Worm (Caenorhabditis elegans) whole organism, L4 larva: ENCODE data around the gene rpy-1.

Source experiments
- F44E2.7 ChIP-seq: fragments of 200-800 bp; sonication (Bioruptor generic); IDR thresholded peaks from 2 replicates; pipeline ENCODE4 v2.1.2; 2022; ENCODE audit warnings: missing genetic modification characterization, missing compliant biosample characterization
- ceh-28 ChIP-seq: fragments of 150-350 bp; optimal IDR thresholded peaks from 2 replicates; lab custom pipeline; 2014; ENCODE audit warnings: missing biosample characterization, missing genetic modification reagents, missing genetic modification characterization
- jun-1 ChIP-seq: fragments of 150-350 bp; optimal IDR thresholded peaks from 2 replicates; lab custom pipeline; 2014; ENCODE audit warnings: missing biosample characterization, missing genetic modification reagents, missing genetic modification characterization
- mdl-1 ChIP-seq, 2 experiments: fragments of 150-350 bp in 1 of 2; sonication (generic microtip) in 1 of 2; optimal IDR thresholded peaks; 2 replicates each; lab custom pipeline; 2014 to 2017; ENCODE audit warnings: missing biosample characterization in 2 of 2, missing genetic modification characterization in 2 of 2
- nhr-237 ChIP-seq: sonication (generic microtip); optimal IDR thresholded peaks from 2 replicates; lab custom pipeline; 2017; ENCODE audit warnings: missing biosample characterization, missing genetic modification characterization
- nhr-41 ChIP-seq: fragments of 200-800 bp; sonication (Bioruptor generic); IDR thresholded peaks from 2 replicates; pipeline ENCODE4 v1.3.6; 2022; ENCODE audit warnings: missing genetic modification reagents, missing genetic modification characterization, missing compliant biosample characterization
- unc-62 ChIP-seq, 3 experiments: fragments of 150-350 bp in 1 of 3; sonication (generic microtip); optimal IDR thresholded peaks in 2 of 3; peaks in 1 of 3; 1 replicate in 1 of 3; 2 replicates in 2 of 3; lab custom pipeline; 2014 to 2017; ENCODE audit warnings: missing biosample characterization in 3 of 3, missing genetic modification characterization in 3 of 3, missing genetic modification reagents in 3 of 3, missing genotype in 1 of 3

ce11 chrII:6726814-6727213 lies 21.4 kb upstream of the rpy-1 start:
- TF ChIP-seq ceh-28 (tag; lab: Kevin White, UChicago) (no peak), jun-1 (no peak), nhr-41 (GFP tag; lab: Robert Waterston, UW) (no peak), unc-62 (GFP tag; optimal IDR thresholded peaks at IDR 0.05 in 1 of 2; lab: Kevin White, UChicago) (peak in 1 of 2 experiments; percentile 69), unc-62 (tag; optimal IDR thresholded peaks at IDR 0.05; lab: Kevin White, UChicago) (no peak), mdl-1 (tag; optimal IDR thresholded peaks at IDR 0.05; lab: Kevin White, UChicago) (no peak), F44E2.7 (GFP tag; lab: Robert Waterston, UW) (no peak), nhr-237 (tag; lab: Kevin White, UChicago) (no peak)
